Fruit fly (Drosophila melanogaster): Measurements from ENCODE around the gene chif.

- TF ChIP-seq Lpt (GFP tag; optimal IDR thresholded peaks at IDR 0.05) = peak; percentile 85
- TF ChIP-seq Hr4 (GFP tag; optimal IDR thresholded peaks at IDR 0.05) = peak; percentile 96
- peak; percentile 87 for TF ChIP-seq CG8319 (GFP tag; optimal IDR thresholded peaks at IDR 0.05)
- TF ChIP-seq Sox102F (GFP tag; optimal IDR thresholded peaks at IDR 0.05) = peak; percentile 92
- TF ChIP-seq lz (GFP tag; optimal IDR thresholded peaks at IDR 0.05) = peak; percentile 96
- peak; percentile 84 for TF ChIP-seq CG16779 (tag; optimal IDR thresholded peaks at IDR 0.05)
- TF ChIP-seq fd85E (GFP tag; optimal IDR thresholded peaks at IDR 0.05) = peak; percentile 52
These were observed 26.7 kb downstream of the chif start, which contains the start of gene cact for dm6 chr2L:16325515-16326257.
